Worm (Caenorhabditis elegans) whole organism, late embryonic: Measurements from ENCODE around the gene R10D12.1.

ENCODE experiments used
- C08G9.2 ChIP-seq: sonication (generic microtip); optimal IDR thresholded peaks from 2 replicates; lab custom pipeline; 2016; ENCODE audit warnings: mild to moderate bottlenecking, missing genetic modification characterization, moderate library complexity, missing compliant biosample characterization
- F13H6.1 ChIP-seq: sonication (generic microtip); optimal IDR thresholded peaks from 2 replicates; lab custom pipeline; 2016; ENCODE audit warnings: missing genetic modification characterization, missing compliant biosample characterization
- K02D7.2 ChIP-seq: sonication (generic microtip); optimal IDR thresholded peaks from 2 replicates; lab custom pipeline; 2017; ENCODE audit warnings: mild to moderate bottlenecking, missing genetic modification characterization, missing compliant biosample characterization
- ceh-6 ChIP-seq: fragments of 200-800 bp; sonication (Bioruptor generic); optimal IDR thresholded peaks from 2 replicates; lab custom pipeline; 2018; ENCODE audit warnings: mild to moderate bottlenecking, missing genetic modification characterization, missing compliant biosample characterization
- dmd-4 ChIP-seq: sonication (generic microtip); optimal IDR thresholded peaks from 2 replicates; lab custom pipeline; 2016; ENCODE audit warnings: borderline replicate concordance, missing genetic modification characterization, missing compliant biosample characterization
- fkh-10 ChIP-seq: fragments of 150-350 bp; optimal IDR thresholded peaks from 2 replicates; lab custom pipeline; 2014; ENCODE audit warnings: missing biosample characterization, missing genetic modification reagents, missing genetic modification characterization
- gmeb-2 ChIP-seq: sonication (generic microtip); optimal IDR thresholded peaks from 2 replicates; lab custom pipeline; 2016; ENCODE audit warnings: missing genetic modification characterization, inconsistent platforms, missing compliant biosample characterization
- hlh-15 ChIP-seq: sonication (generic microtip); optimal IDR thresholded peaks from 2 replicates; lab custom pipeline; 2016; ENCODE audit warnings: missing genetic modification characterization, missing compliant biosample characterization
- hlh-8 ChIP-seq: sonication (generic microtip); optimal IDR thresholded peaks from 2 replicates; lab custom pipeline; 2016; ENCODE audit warnings: missing genotype, missing genetic modification characterization, missing compliant biosample characterization
- pha-2 ChIP-seq: sonication (generic microtip); optimal IDR thresholded peaks from 2 replicates; lab custom pipeline; 2017; ENCODE audit warnings: mild to moderate bottlenecking, missing genetic modification characterization, missing compliant biosample characterization
- pha-4 ChIP-seq: fragments of 150-350 bp; optimal IDR thresholded peaks from 2 replicates; lab custom pipeline; 2018; ENCODE audit warnings: missing biosample characterization, missing genetic modification reagents, missing genetic modification characterization
- unc-3 ChIP-seq, 2 experiments: fragments of 200-800 bp in 1 of 2; sonication (Bioruptor generic) in 1 of 2; sonication (generic microtip) in 1 of 2; conservative IDR thresholded peaks in 1 of 2; optimal IDR thresholded peaks in 1 of 2; 2 replicates each; pipeline versions ENCODE4 v1.3.6 to Lab custom; 2016 to 2022; ENCODE audit warnings: missing compliant biosample characterization in 2 of 2, missing genetic modification characterization in 2 of 2, missing genetic modification reagents in 1 of 2
- unc-55 ChIP-seq: sonication (generic microtip); optimal IDR thresholded peaks from 2 replicates; lab custom pipeline; 2017; ENCODE audit warnings: missing biosample characterization, missing genetic modification reagents, missing genetic modification characterization

DNA sequence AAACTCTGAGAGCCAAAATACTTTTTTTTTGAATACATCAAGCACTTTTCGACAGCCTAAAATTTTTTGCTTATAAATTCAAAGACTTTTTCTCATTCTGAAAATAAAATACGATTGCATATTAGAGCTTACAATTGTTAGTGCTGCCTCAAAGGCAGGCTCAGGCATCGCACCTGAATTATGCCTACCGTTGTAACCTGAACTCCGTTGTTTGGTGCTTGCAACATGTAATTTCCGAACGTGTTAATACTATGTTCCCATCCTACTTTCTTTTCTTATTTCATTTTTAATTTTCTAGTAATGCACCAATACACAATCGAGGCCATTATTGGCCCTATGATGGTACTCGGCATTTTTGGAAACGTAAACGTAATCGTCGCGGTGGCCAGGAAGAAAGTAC lies 47.1 kb downstream of the R10D12.1 start, which contains the start of gene srsx-19:
- TF ChIP-seq unc-3 (GFP tag; conservative IDR thresholded peaks at IDR 0.05; lab: Robert Waterston, UW), result no peak
- TF ChIP-seq unc-3 (tag; optimal IDR thresholded peaks at IDR 0.05; lab: Kevin White, UChicago), result no peak
- no peak for TF ChIP-seq hlh-8
- no peak for TF ChIP-seq pha-4
- TF ChIP-seq pha-2 (tag; lab: Kevin White, UChicago), result no peak
- no peak for TF ChIP-seq K02D7.2 (tag; lab: Kevin White, UChicago)
- TF ChIP-seq F13H6.1 (tag; lab: Kevin White, UChicago), result no peak
- no peak for TF ChIP-seq unc-55 (GFP tag; lab: Kevin White, UChicago)
- no peak for TF ChIP-seq dmd-4 (tag; lab: Kevin White, UChicago)
- no peak for TF ChIP-seq ceh-6
- TF ChIP-seq C08G9.2, result no peak
- TF ChIP-seq fkh-10 (GFP tag; lab: Kevin White, UChicago), result no peak
- no peak for TF ChIP-seq hlh-15 (tag; lab: Kevin White, UChicago)
- no peak for TF ChIP-seq gmeb-2
